Fruit fly (Drosophila melanogaster) whole organism: ENCODE measurements around the gene CG17601.

ENCODE experiments used
- CG8478 ChIP-seq: fragments of >200 bp; optimal IDR thresholded peaks from 2 replicates; lab custom pipeline; 2018; ENCODE audit warnings: inconsistent platforms
- Dll ChIP-seq: fragments of >200 bp; optimal IDR thresholded peaks from 2 replicates; lab custom pipeline; 2017
- EcR ChIP-seq, 2 experiments: fragments of >200 bp; optimal IDR thresholded peaks; 2 replicates each; lab custom pipeline; 2017; ENCODE audit warnings: missing biosample characterization in 2 of 2, missing genetic modification characterization in 2 of 2, missing genetic modification reagents in 2 of 2
- pan ChIP-seq: fragments of >200 bp; optimal IDR thresholded peaks from 2 replicates; lab custom pipeline; 2017
- psq ChIP-seq: fragments of >200 bp; optimal IDR thresholded peaks from 2 replicates; lab custom pipeline; 2017
- usp ChIP-seq: fragments of >200 bp; optimal IDR thresholded peaks from 2 replicates; lab custom pipeline; 2017; ENCODE audit warnings: missing biosample characterization, missing genetic modification characterization, mixed read lengths

Gene CG17601

DNA sequence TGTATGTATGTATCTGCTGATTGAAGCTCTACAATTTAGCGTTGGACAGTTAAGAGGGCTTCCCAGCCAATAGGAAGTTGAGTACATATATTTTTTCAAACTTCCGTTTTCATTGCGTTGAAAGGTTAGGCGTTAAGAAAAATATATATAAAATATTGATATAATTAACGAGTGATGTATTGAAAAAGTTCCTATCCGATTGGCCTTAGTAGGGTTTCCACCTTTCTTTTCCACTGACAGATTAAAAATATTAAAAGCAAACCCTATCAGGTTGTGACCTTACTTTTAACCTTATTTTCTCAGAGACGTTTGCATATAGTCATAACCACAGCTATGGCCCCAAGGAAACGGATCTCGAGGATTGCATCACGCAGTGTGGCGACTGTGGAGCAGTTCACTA, at the start of gene CG17601:
Gene CG17601 (plus strand): TSS at position 301 of the 400 bp plus-strand sequence.
- TF ChIP-seq Dll (lab: Kevin White, UChicago): no peak
- TF ChIP-seq usp (GFP tag; lab: Kevin White, UChicago): no peak
- TF ChIP-seq psq: no peak
- no peak for TF ChIP-seq pan
- no peak for TF ChIP-seq CG8478 (lab: Kevin White, UChicago)

DNA sequence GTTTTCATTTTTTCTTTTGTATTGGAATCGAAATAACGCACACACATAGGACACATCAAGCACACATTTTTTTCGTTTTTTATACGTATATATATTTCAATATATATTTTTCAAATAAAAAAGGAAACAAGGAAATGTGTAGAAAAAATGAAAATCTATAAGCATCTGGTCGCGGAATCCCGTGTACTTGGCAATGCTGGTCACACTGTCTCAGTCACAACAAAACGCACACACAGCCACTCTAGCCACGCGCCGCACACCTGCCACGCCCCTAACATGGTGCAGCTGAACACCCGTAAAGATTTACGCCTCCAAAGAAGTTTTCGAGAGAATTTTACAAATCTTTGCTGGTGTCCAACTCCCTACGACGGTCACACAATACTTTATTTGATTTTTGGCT, 47.3 kb upstream of the CG17601 start:
- TF ChIP-seq Dll (lab: Kevin White, UChicago): no peak
- no peak for TF ChIP-seq EcR (GFP tag; optimal IDR thresholded peaks at IDR 0.05; lab: Kevin White, UChicago)
- no peak for TF ChIP-seq CG8478 (lab: Kevin White, UChicago)
- TF ChIP-seq usp (GFP tag; lab: Kevin White, UChicago): no peak
- TF ChIP-seq pan: no peak
- no peak for TF ChIP-seq psq

DNA sequence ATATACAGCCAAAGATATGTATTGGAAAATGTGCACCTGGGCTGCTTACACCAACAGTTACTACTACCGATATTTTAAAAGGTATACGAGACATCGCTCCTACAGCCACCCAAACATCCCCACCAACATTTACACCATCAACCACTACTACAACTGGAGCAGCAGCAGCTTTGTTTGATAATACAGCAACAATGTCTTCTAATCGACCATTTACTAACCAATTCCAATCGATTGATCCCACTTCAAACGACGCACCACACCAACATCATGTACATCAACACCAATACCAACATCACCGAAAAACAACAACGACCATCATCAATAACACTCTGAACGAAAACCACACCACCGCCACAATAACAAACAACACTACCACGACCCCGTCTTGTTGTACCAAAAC, 44.7 kb upstream of the CG17601 start:
- TF ChIP-seq EcR (GFP tag; optimal IDR thresholded peaks at IDR 0.05; lab: Kevin White, UChicago) (no peak), Dll (lab: Kevin White, UChicago) (no peak), pan (no peak), psq (no peak), CG8478 (lab: Kevin White, UChicago) (no peak), usp (GFP tag; lab: Kevin White, UChicago) (no peak)

DNA sequence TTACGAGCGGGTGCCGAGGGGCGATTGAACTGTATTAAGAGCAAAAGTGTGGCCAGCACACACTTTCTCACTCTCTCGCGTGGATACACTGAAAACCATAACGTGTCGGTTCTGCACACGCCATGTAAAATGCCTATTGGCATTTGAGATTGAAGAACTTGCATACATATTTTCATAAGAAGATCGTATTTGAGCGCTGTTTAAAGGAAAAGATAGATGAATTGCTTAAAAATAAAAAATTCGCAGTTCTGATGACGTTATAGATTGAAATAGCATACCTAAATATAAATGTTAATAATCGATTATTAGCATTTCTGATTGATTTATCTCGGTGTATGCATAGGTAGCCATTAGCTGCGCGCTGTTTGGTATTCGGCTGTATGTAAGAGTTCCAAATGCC, 37.8 kb upstream of the CG17601 start:
- TF ChIP-seq Dll (lab: Kevin White, UChicago) (no peak), psq (no peak), pan (no peak), CG8478 (lab: Kevin White, UChicago) (no peak), EcR (GFP tag; optimal IDR thresholded peaks at IDR 0.05; lab: Kevin White, UChicago) (no peak), usp (GFP tag; lab: Kevin White, UChicago) (no peak)

DNA sequence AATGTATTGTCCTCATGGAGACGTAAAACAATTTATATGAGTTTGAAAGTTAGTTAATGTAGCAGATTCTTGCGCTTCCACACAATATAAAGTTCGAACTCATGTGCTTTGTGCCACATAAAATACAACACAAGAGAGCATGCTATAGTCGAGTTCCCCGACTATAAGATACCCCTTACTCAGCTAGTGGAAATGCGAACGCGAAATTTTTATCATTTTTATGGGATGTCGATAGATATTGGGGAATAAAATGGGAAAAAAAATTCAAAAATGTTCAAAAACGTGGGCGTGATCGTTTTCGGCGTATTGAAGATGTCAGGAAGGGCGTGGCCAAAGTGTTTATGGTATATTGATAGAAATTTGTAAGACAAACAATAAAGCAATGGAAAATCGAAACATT, 36.1 kb upstream of the CG17601 start:
- TF ChIP-seq EcR (GFP tag; optimal IDR thresholded peaks at IDR 0.05; lab: Kevin White, UChicago) (no peak), CG8478 (lab: Kevin White, UChicago) (no peak), pan (no peak), Dll (lab: Kevin White, UChicago) (no peak), usp (GFP tag; lab: Kevin White, UChicago) (no peak), psq (no peak)

DNA sequence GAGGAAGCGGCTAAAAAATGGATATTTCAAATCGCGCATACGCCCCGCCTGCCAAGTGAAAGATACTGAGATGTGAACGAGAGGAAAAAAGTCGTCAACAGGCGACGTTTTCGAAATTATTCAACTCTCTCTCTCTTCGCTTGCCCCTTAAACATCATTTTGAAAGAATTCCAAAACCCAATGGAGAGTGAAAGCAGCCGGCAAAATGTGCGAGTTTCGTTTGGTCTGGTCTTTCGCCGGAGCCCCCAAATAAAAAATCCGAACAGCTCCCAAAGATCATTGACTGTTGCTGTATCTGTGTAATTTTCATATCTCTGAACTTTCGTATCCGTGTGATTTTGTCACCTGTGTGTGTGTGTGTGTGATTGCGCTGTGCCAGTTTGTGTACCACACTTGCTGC, 34.8 kb upstream of the CG17601 start:
- TF ChIP-seq psq: no peak
- no peak for TF ChIP-seq pan
- TF ChIP-seq CG8478 (lab: Kevin White, UChicago): no peak
- no peak for TF ChIP-seq usp (GFP tag; lab: Kevin White, UChicago)
- no peak for TF ChIP-seq Dll (lab: Kevin White, UChicago)
- TF ChIP-seq EcR (GFP tag; optimal IDR thresholded peaks at IDR 0.05; lab: Kevin White, UChicago): no peak

DNA sequence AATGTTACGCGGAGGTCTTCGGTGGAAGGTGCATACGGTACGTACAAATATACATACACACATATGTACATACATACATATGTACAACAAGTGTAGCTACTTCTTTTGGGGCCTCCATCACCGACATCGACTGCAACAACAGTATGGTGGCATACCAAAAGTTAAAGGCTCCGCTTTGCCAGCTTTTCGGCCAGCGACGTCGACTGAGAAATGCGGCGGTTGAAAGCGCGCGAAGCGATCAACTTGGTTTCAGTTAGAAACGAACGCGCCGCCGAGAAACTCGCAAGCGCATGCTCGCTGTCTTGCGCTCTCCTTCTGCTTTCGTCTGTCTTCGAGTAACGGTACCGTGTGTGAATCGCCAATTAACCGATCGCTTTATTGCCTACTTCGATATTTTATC, 31.9 kb upstream of the CG17601 start, which contains the start of gene CG17600:
Gene CG17600 (plus strand): TSS at position 250 of the 400 bp plus-strand sequence.
- TF ChIP-seq psq (no peak), usp (GFP tag; lab: Kevin White, UChicago) (no peak), pan (no peak), Dll (lab: Kevin White, UChicago) (no peak)

DNA sequence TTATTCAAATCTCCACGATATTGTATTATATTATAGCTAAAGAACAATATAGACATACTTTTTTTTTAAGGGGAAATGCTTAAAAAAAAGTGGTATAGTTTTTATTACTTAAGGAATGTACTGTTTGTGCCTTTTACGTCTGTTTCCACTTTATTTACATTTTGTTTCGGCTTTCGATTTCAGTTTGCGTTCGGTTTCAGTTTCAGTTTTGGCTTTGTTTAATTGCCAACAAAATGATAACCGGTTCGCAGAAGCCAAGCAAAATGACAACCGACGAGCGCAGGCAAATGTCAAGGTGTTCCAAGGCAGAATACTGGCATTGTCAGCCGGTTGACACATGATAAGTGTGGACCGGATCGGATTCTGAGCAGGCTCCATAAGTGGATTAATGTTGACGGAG, 19.7 kb upstream of the CG17601 start:
- TF ChIP-seq pan: no peak
- TF ChIP-seq CG8478 (lab: Kevin White, UChicago): no peak
- no peak for TF ChIP-seq EcR (GFP tag; optimal IDR thresholded peaks at IDR 0.05; lab: Kevin White, UChicago)
- TF ChIP-seq Dll (lab: Kevin White, UChicago): no peak
- no peak for TF ChIP-seq psq
- no peak for TF ChIP-seq usp (GFP tag; lab: Kevin White, UChicago)

DNA sequence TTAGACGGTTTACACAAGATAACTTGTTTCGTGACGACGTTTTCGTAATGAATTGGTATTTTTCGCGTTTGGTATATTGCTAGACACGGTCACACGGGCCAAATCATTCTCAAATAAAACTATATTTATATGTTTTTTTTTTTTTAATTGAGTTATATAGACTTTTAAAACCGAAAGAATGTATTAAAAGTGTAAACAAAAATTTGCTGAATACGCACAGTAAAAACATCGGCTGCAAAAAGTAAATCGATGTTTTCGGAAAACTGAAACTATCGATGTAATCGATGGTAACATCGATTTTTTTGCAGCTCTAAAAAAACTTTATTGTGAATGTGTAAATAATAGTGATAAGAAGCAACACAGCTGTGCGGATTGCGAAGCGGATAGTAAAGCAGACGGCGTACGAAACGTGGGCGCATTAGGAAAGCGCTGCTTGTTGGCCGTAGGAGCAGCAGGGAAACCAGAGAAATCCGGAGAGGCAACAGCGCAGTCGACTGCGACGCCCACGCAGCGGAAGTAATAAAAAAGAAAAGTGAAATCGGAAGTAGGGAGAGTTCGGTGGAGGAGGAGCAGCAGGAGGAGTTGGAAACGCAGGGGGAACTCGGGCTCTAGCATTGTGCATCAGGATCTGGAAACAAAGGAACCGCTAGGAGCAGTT, 17.1 kb upstream of the CG17601 start, which contains the start of gene S6kII:
Gene S6kII (plus strand): TSS at position 301 of the 658 bp plus-strand sequence.
- TF ChIP-seq Dll (lab: Kevin White, UChicago): no peak
- TF ChIP-seq usp (GFP tag; lab: Kevin White, UChicago): no peak
- no peak for TF ChIP-seq psq

DNA sequence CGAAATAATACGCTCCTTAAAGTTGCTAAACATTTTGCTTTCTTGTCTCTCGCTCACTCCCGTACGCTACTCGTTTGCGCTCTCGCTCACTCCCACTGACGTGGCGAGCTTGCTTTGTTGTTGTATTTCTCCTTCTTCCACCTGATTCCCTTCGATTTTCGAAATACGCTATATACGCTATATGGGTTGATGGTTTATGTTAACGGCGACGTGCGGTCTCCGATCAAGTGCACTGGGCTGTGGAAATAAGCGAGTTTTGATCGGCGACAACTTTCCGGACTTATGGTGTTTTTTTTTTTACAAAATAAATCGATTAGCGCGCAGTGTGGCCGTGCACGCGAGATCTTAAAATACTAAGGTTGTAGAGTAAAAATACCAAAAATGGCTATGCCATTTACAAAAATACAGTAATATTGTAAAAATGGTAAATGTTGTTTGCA, 6.8 kb upstream of the CG17601 start, which contains the start of gene CG17598:
Gene CG17598 (minus strand): TSS at position 319 of the 440 bp plus-strand sequence.
- no peak for TF ChIP-seq usp (GFP tag; lab: Kevin White, UChicago)
- TF ChIP-seq CG8478 (lab: Kevin White, UChicago): peak; percentile 22

DNA sequence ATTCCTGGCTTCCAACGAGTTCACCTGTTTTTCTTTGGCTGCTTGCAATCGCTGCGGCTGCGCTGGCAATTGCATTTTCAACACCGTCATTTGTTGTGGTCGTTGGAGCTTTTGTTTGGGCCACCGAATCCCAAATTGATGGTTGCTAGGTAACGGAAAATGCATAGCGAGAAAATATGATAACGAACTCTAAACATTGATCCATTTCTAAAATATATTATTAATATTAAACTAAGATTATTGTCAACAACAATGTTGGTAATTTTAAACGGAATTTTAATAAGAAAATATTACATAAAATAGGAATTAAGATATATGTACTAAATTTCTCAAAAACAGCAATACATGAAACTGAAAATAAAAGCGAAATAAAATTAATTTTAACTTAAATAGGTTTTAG, 2.7 kb upstream of the CG17601 start, which contains the start of gene Cluap1:
Gene Cluap1 (minus strand): TSS at position 101 of the 400 bp plus-strand sequence.
- no peak for TF ChIP-seq pan
- TF ChIP-seq usp (GFP tag; lab: Kevin White, UChicago): no peak
- TF ChIP-seq EcR (GFP tag; optimal IDR thresholded peaks at IDR 0.05; lab: Kevin White, UChicago): no peak

DNA sequence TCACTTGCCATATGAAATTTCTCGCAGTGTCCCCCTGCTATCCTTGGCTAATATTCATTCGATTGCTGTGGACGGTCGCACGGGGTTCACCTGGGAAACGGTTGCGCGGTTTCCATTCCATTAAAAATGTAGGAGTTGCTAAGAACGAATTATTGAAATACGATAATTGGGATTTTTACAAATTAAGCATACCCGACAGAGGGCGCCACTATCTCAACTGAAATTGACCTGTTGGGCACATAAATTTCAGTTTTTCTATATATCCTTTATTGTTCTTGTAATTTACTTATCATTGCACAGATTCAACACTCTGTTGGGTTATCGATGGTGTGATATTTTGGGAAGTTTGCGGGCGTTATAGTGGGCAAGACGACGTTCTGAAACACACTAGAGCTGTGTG, 2.2 kb upstream of the CG17601 start:
- TF ChIP-seq usp (GFP tag; lab: Kevin White, UChicago): no peak
- TF ChIP-seq EcR (GFP tag; optimal IDR thresholded peaks at IDR 0.05; lab: Kevin White, UChicago): no peak
- TF ChIP-seq CG8478 (lab: Kevin White, UChicago): no peak
- no peak for TF ChIP-seq pan
- TF ChIP-seq Dll (lab: Kevin White, UChicago): no peak
- TF ChIP-seq psq: no peak

DNA sequence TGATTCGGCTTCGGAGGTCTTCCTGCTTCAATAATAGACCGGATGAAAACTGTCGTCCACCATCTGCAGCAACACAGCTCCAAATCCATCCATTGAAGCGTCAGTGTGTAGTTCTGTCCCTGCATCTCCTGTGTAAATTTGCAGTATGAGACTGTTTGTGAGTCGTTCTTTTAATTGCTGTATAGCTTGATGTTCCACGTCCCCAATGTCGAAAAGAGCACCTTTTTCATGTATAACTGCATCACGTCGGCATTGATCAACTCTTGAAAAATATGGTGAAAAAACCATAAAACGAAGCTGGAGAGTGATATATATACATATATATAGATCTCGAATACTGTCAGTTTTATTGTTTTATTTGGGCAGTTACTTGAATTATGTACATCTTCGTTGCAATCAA, 27.5 kb downstream of the CG17601 start:
- TF ChIP-seq Dll (lab: Kevin White, UChicago) (no peak), pan (no peak), usp (GFP tag; lab: Kevin White, UChicago) (no peak), EcR (GFP tag; optimal IDR thresholded peaks at IDR 0.05; lab: Kevin White, UChicago) (no peak), psq (no peak), CG8478 (lab: Kevin White, UChicago) (no peak)
